Worm (Caenorhabditis elegans) whole organism, late embryonic: ENCODE results near the gene F44G4.5.

Experiments
- C08G9.2 ChIP-seq: sonication (generic microtip); optimal IDR thresholded peaks from 2 replicates; lab custom pipeline; 2016; ENCODE audit warnings: mild to moderate bottlenecking, missing genetic modification characterization, moderate library complexity, missing compliant biosample characterization
- K02D7.2 ChIP-seq: sonication (generic microtip); optimal IDR thresholded peaks from 2 replicates; lab custom pipeline; 2017; ENCODE audit warnings: mild to moderate bottlenecking, missing genetic modification characterization, missing compliant biosample characterization
- T23F11.4 ChIP-seq: fragments of 200-800 bp; sonication (Bioruptor generic); optimal IDR thresholded peaks from 2 replicates; lab custom pipeline; 2018; ENCODE audit warnings: mild to moderate bottlenecking, missing genetic modification characterization, missing compliant biosample characterization
- Y22D7AL.16 ChIP-seq: sonication (generic microtip); optimal IDR thresholded peaks from 2 replicates; lab custom pipeline; 2016; ENCODE audit warnings: missing genetic modification characterization, missing compliant biosample characterization
- ahr-1 ChIP-seq: sonication (generic microtip); optimal IDR thresholded peaks from 2 replicates; lab custom pipeline; 2016; ENCODE audit warnings: missing genetic modification characterization, missing compliant biosample characterization
- ama-1 ChIP-seq: fragments of 150-350 bp; optimal IDR thresholded peaks from 2 replicates; lab custom pipeline; 2014
- ceh-14 ChIP-seq: sonication (generic microtip); optimal IDR thresholded peaks from 2 replicates; lab custom pipeline; 2016; ENCODE audit warnings: missing genotype, missing genetic modification characterization, missing compliant biosample characterization
- ceh-18 ChIP-seq: sonication (generic microtip); optimal IDR thresholded peaks from 2 replicates; lab custom pipeline; 2016; ENCODE audit warnings: missing genetic modification characterization, missing compliant biosample characterization
- ceh-19 ChIP-seq: fragments of 200-800 bp; sonication (Bioruptor generic); optimal IDR thresholded peaks from 2 replicates; lab custom pipeline; 2018; ENCODE audit warnings: mild to moderate bottlenecking, missing genetic modification characterization, missing compliant biosample characterization
- ceh-22 ChIP-seq: sonication (generic microtip); optimal IDR thresholded peaks from 2 replicates; lab custom pipeline; 2017; ENCODE audit warnings: missing biosample characterization, missing genetic modification characterization
- ceh-24 ChIP-seq: sonication (generic microtip); optimal IDR thresholded peaks from 2 replicates; lab custom pipeline; 2016; ENCODE audit warnings: mild to moderate bottlenecking, missing genetic modification characterization, missing compliant biosample characterization
- ceh-30 ChIP-seq: fragments of 150-350 bp; optimal IDR thresholded peaks from 2 replicates; lab custom pipeline; 2014; ENCODE audit warnings: missing biosample characterization, missing genetic modification characterization
- ceh-31 ChIP-seq: sonication (generic microtip); optimal IDR thresholded peaks from 2 replicates; lab custom pipeline; 2016; ENCODE audit warnings: missing genetic modification characterization, missing compliant biosample characterization
- ceh-34 ChIP-seq: sonication (generic microtip); optimal IDR thresholded peaks from 2 replicates; lab custom pipeline; 2016; ENCODE audit warnings: mild to moderate bottlenecking, missing genetic modification characterization, missing compliant biosample characterization
- ceh-48 ChIP-seq: sonication (generic microtip); optimal IDR thresholded peaks from 2 replicates; lab custom pipeline; 2016; ENCODE audit warnings: missing genetic modification characterization, inconsistent platforms, missing compliant biosample characterization
- ceh-9 ChIP-seq: sonication (generic microtip); optimal IDR thresholded peaks from 2 replicates; lab custom pipeline; 2016; ENCODE audit warnings: mild to moderate bottlenecking, missing genetic modification characterization, inconsistent platforms, missing compliant biosample characterization
- che-1 ChIP-seq: sonication (generic microtip); optimal IDR thresholded peaks from 2 replicates; lab custom pipeline; 2016; ENCODE audit warnings: mild to moderate bottlenecking, missing genetic modification characterization, missing compliant biosample characterization
- dmd-4 ChIP-seq: sonication (generic microtip); optimal IDR thresholded peaks from 2 replicates; lab custom pipeline; 2016; ENCODE audit warnings: borderline replicate concordance, missing genetic modification characterization, missing compliant biosample characterization
- dve-1 ChIP-seq: sonication (generic microtip); optimal IDR thresholded peaks from 2 replicates; lab custom pipeline; 2017; ENCODE audit warnings: antibody characterized with exemption, mild to moderate bottlenecking, missing genetic modification characterization, missing compliant biosample characterization
- elt-2 ChIP-seq: sonication (generic microtip); optimal IDR thresholded peaks from 2 replicates; lab custom pipeline; 2016; ENCODE audit warnings: missing genetic modification reagents, missing genetic modification characterization, missing compliant biosample characterization
- elt-4 ChIP-seq: sonication (generic microtip); optimal IDR thresholded peaks from 2 replicates; lab custom pipeline; 2016; ENCODE audit warnings: missing genetic modification characterization, missing compliant biosample characterization
- ets-4 ChIP-seq: sonication (generic microtip); optimal IDR thresholded peaks from 2 replicates; lab custom pipeline; 2016; ENCODE audit warnings: missing genetic modification characterization, missing compliant biosample characterization
- eyg-1 ChIP-seq: sonication (generic microtip); optimal IDR thresholded peaks from 2 replicates; lab custom pipeline; 2016; ENCODE audit warnings: missing genotype, missing genetic modification characterization, missing compliant biosample characterization
- fax-1 ChIP-seq: sonication (generic microtip); optimal IDR thresholded peaks from 2 replicates; lab custom pipeline; 2016; ENCODE audit warnings: missing genotype, missing genetic modification characterization, missing compliant biosample characterization
- fkh-10 ChIP-seq: fragments of 150-350 bp; optimal IDR thresholded peaks from 2 replicates; lab custom pipeline; 2014; ENCODE audit warnings: missing biosample characterization, missing genetic modification reagents, missing genetic modification characterization
- gmeb-2 ChIP-seq: sonication (generic microtip); optimal IDR thresholded peaks from 2 replicates; lab custom pipeline; 2016; ENCODE audit warnings: missing genetic modification characterization, inconsistent platforms, missing compliant biosample characterization
- hlh-30 ChIP-seq: sonication (generic microtip); optimal IDR thresholded peaks from 2 replicates; lab custom pipeline; 2017; ENCODE audit warnings: antibody characterized with exemption, missing genetic modification characterization, missing compliant biosample characterization; ENCODE audit not compliant: insufficient read depth
- hlh-6 ChIP-seq: sonication (generic microtip); optimal IDR thresholded peaks from 2 replicates; lab custom pipeline; 2016; ENCODE audit warnings: missing genotype, missing genetic modification characterization, missing compliant biosample characterization
- hlh-8 ChIP-seq: sonication (generic microtip); optimal IDR thresholded peaks from 2 replicates; lab custom pipeline; 2016; ENCODE audit warnings: missing genotype, missing genetic modification characterization, missing compliant biosample characterization
- lin-11 ChIP-seq: fragments of 200-800 bp; sonication (Bioruptor generic); optimal IDR thresholded peaks from 2 replicates; lab custom pipeline; 2018; ENCODE audit warnings: mild to moderate bottlenecking, missing genetic modification characterization, missing compliant biosample characterization
- madf-2 ChIP-seq: sonication (generic microtip); optimal IDR thresholded peaks from 2 replicates; lab custom pipeline; 2017; ENCODE audit warnings: missing genetic modification characterization, missing compliant biosample characterization
- mec-3 ChIP-seq: sonication (generic microtip); optimal IDR thresholded peaks from 2 replicates; lab custom pipeline; 2016; ENCODE audit warnings: borderline replicate concordance, missing genetic modification characterization, missing compliant biosample characterization
- nhr-232 ChIP-seq: sonication (generic microtip); optimal IDR thresholded peaks from 2 replicates; lab custom pipeline; 2016; ENCODE audit warnings: missing genetic modification characterization, missing compliant biosample characterization
- npax-4 ChIP-seq: sonication (generic microtip); optimal IDR thresholded peaks from 2 replicates; lab custom pipeline; 2016; ENCODE audit warnings: missing genetic modification characterization, missing compliant biosample characterization
- odd-2 ChIP-seq: sonication (generic microtip); optimal IDR thresholded peaks from 2 replicates; lab custom pipeline; 2017; ENCODE audit warnings: antibody characterized with exemption, mild to moderate bottlenecking, missing genetic modification characterization, missing compliant biosample characterization
- pat-9 ChIP-seq: fragments of 200-800 bp; sonication (Bioruptor generic); optimal IDR thresholded peaks from 2 replicates; lab custom pipeline; 2018; ENCODE audit warnings: mild to moderate bottlenecking, missing genetic modification characterization, moderate library complexity, missing compliant biosample characterization
- pha-2 ChIP-seq: sonication (generic microtip); optimal IDR thresholded peaks from 2 replicates; lab custom pipeline; 2017; ENCODE audit warnings: mild to moderate bottlenecking, missing genetic modification characterization, missing compliant biosample characterization
- pros-1 ChIP-seq: fragments of 150-350 bp; optimal IDR thresholded peaks from 2 replicates; lab custom pipeline; 2014; ENCODE audit warnings: missing biosample characterization, missing genetic modification reagents, missing genetic modification characterization
- ref-2 ChIP-seq: sonication (generic microtip); optimal IDR thresholded peaks from 2 replicates; lab custom pipeline; 2016; ENCODE audit warnings: missing genetic modification characterization, missing compliant biosample characterization
- rnt-1 ChIP-seq: sonication (generic microtip); optimal IDR thresholded peaks from 2 replicates; lab custom pipeline; 2016; ENCODE audit warnings: missing genetic modification characterization, missing compliant biosample characterization
- sdc-2 ChIP-seq: sonication (generic microtip); optimal IDR thresholded peaks from 2 replicates; lab custom pipeline; 2016; ENCODE audit warnings: missing genotype, missing genetic modification characterization, missing compliant biosample characterization
- sox-2 ChIP-seq: fragments of 200-800 bp; sonication (Bioruptor generic); IDR thresholded peaks from 2 replicates; pipeline ENCODE4 v1.3.6; 2022; ENCODE audit warnings: missing genetic modification reagents, missing genetic modification characterization, missing compliant biosample characterization
- syd-9 ChIP-seq: sonication (generic microtip); optimal IDR thresholded peaks from 2 replicates; lab custom pipeline; 2016; ENCODE audit warnings: mild to moderate bottlenecking, missing genetic modification characterization, moderate library complexity, missing compliant biosample characterization
- tbx-2 ChIP-seq: sonication (generic microtip); optimal IDR thresholded peaks from 2 replicates; lab custom pipeline; 2016; ENCODE audit warnings: missing genetic modification characterization, missing compliant biosample characterization
- unc-42 ChIP-seq: sonication (generic microtip); optimal IDR thresholded peaks from 2 replicates; lab custom pipeline; 2016; ENCODE audit warnings: missing genotype, missing genetic modification characterization, missing compliant biosample characterization
- unc-55 ChIP-seq: sonication (generic microtip); optimal IDR thresholded peaks from 2 replicates; lab custom pipeline; 2017; ENCODE audit warnings: missing biosample characterization, missing genetic modification reagents, missing genetic modification characterization
- unc-86 ChIP-seq: sonication (generic microtip); optimal IDR thresholded peaks from 2 replicates; lab custom pipeline; 2016; ENCODE audit warnings: missing genetic modification characterization, missing compliant biosample characterization
- zip-5 ChIP-seq: sonication (generic microtip); optimal IDR thresholded peaks from 2 replicates; lab custom pipeline; 2016; ENCODE audit warnings: missing genetic modification characterization, missing compliant biosample characterization
- ztf-16 ChIP-seq: sonication (generic microtip); optimal IDR thresholded peaks from 2 replicates; lab custom pipeline; 2017; ENCODE audit warnings: missing genetic modification characterization, missing compliant biosample characterization

Gene F44G4.5

ce11 chrII:8973516-8974043, 26.7 kb downstream of the F44G4.5 start, which contains the start of gene tomm-40:
tomm-40 (minus strand) TSS chrII:8973566.
- peak; percentile 5 for TF ChIP-seq elt-2 (tag; lab: Kevin White, UChicago)
- no peak for TF ChIP-seq fkh-10 (GFP tag; lab: Kevin White, UChicago)

ce11 chrII:8969251-8970183, 30.7 kb downstream of the F44G4.5 start, which contains the start of the genes szy-20 and C18E9.5:
szy-20 (minus strand) TSS chrII:8969333.
C18E9.5 (plus strand) TSS chrII:8969980.
- TF ChIP-seq unc-86 (peak; percentile 35), npax-4 (tag; lab: Kevin White, UChicago) (no peak), lin-11 (no peak), odd-2 (tag; lab: Kevin White, UChicago) (no peak), gmeb-2 (tag; lab: Kevin White, UChicago) (no peak), rnt-1 (tag; lab: Kevin White, UChicago) (no peak), hlh-30 (tag; lab: Kevin White, UChicago) (peak; percentile 21), fkh-10 (GFP tag; lab: Kevin White, UChicago) (no peak), mec-3 (tag; lab: Kevin White, UChicago) (no peak), dve-1 (peak; percentile 28), sox-2 (GFP tag; lab: Robert Waterston, UW) (no peak), ama-1 (lab: Kevin White, UChicago) (no peak), tbx-2 (tag; lab: Kevin White, UChicago) (peak; percentile 28), ceh-14 (tag; lab: Kevin White, UChicago) (peak; percentile 38), dmd-4 (tag; lab: Kevin White, UChicago) (no peak), syd-9 (peak; percentile 34), che-1 (tag; lab: Kevin White, UChicago) (no peak), ceh-22 (tag; lab: Kevin White, UChicago) (no peak), zip-5 (peak; percentile 19), T23F11.4 (GFP tag; lab: Kevin White, UChicago) (no peak), nhr-232 (peak; percentile 0), ceh-30 (tag; lab: Kevin White, UChicago) (no peak), ets-4 (tag; lab: Kevin White, UChicago) (no peak), madf-2 (peak; percentile 8), ref-2 (tag; lab: Kevin White, UChicago) (peak; percentile 62), ceh-24 (no peak), hlh-6 (tag; lab: Kevin White, UChicago) (no peak), fax-1 (tag; lab: Kevin White, UChicago) (no peak), elt-2 (tag; lab: Kevin White, UChicago) (peak; percentile 26), ceh-19 (GFP tag; lab: Kevin White, UChicago) (peak; percentile 34), ceh-48 (peak; percentile 24), C08G9.2 (no peak), ceh-34 (peak; percentile 66), pha-2 (tag; lab: Kevin White, UChicago) (no peak), elt-4 (tag; lab: Kevin White, UChicago) (no peak), eyg-1 (tag; lab: Kevin White, UChicago) (no peak), sdc-2 (tag; lab: Kevin White, UChicago) (no peak), ceh-31 (tag; lab: Kevin White, UChicago) (peak; percentile 76), unc-42 (tag; lab: Kevin White, UChicago) (peak; percentile 67), Y22D7AL.16 (no peak), unc-55 (GFP tag; lab: Kevin White, UChicago) (no peak), ztf-16 (tag; lab: Kevin White, UChicago) (no peak), ahr-1 (tag; lab: Kevin White, UChicago) (no peak), ceh-9 (tag; lab: Kevin White, UChicago) (no peak), pat-9 (no peak), hlh-8 (tag; lab: Kevin White, UChicago) (no peak), K02D7.2 (tag; lab: Kevin White, UChicago) (peak; percentile 6), ceh-18 (peak; percentile 47), pros-1 (no peak)
